Fruit fly (Drosophila melanogaster): Measurements from ENCODE around the gene CecC.

CecC gene

dm6 chr3R:30204004-30204603 is 12.2 kb upstream of the CecC start (continued):
- TF ChIP-seq CG6765 (GFP tag; optimal IDR thresholded peaks at IDR 0.05) (no peak), en (GFP tag; optimal IDR thresholded peaks at IDR 0.05) (no peak), CG16815 (GFP tag; optimal IDR thresholded peaks at IDR 0.05) (no peak), CG17568 (GFP tag; optimal IDR thresholded peaks at IDR 0.05) (no peak), CG2116 (GFP tag; optimal IDR thresholded peaks at IDR 0.05) (no peak), CG7839 (tag; optimal IDR thresholded peaks at IDR 0.05) (no peak), CG9797 (GFP tag; optimal IDR thresholded peaks at IDR 0.05) (no peak), CG33557 (GFP tag; optimal IDR thresholded peaks at IDR 0.05) (no peak), Stat92E (GFP tag; optimal IDR thresholded peaks at IDR 0.05) (no peak), Dek (tag; optimal IDR thresholded peaks at IDR 0.05) (no peak), grn (GFP tag; optimal IDR thresholded peaks at IDR 0.05) (peak; percentile 94), ftz-f1 (GFP tag; optimal IDR thresholded peaks at IDR 0.05) (no peak), ase (GFP tag; IDR thresholded peaks at IDR 0.05) (no peak), corto (GFP tag; optimal IDR thresholded peaks at IDR 0.05) (no peak), az2 (GFP tag; optimal IDR thresholded peaks at IDR 0.05) (no peak), CG17359 (tag; optimal IDR thresholded peaks at IDR 0.05) (no peak), esg (GFP tag; conservative IDR thresholded peaks at IDR 0.05) (no peak), CG34376 (GFP tag; optimal IDR thresholded peaks at IDR 0.05) (peak; percentile 18), CG10462 (GFP tag; optimal IDR thresholded peaks at IDR 0.05) (no peak), ro (GFP tag; IDR thresholded peaks at IDR 0.05) (no peak), vfl (GFP tag; optimal IDR thresholded peaks at IDR 0.05) (no peak), HLHmδ (GFP tag; optimal IDR thresholded peaks at IDR 0.05) (no peak), Lim3 (GFP tag; IDR thresholded peaks at IDR 0.05) (no peak), Usf (GFP tag; optimal IDR thresholded peaks at IDR 0.05) (no peak), CG8089 (GFP tag; optimal IDR thresholded peaks at IDR 0.05) (no peak), ci (GFP tag; IDR thresholded peaks at IDR 0.05) (no peak), stwl (tag; optimal IDR thresholded peaks at IDR 0.05) (no peak), dysf (GFP tag; IDR thresholded peaks at IDR 0.05) (no peak), CG10959 (GFP tag; IDR thresholded peaks at IDR 0.05) (no peak), slbo (GFP tag; IDR thresholded peaks at IDR 0.05) (no peak), CG2202 (tag; optimal IDR thresholded peaks at IDR 0.05) (no peak), CG12219 (GFP tag; optimal IDR thresholded peaks at IDR 0.05) (no peak)

dm6 chr3R:30205946-30206345 is 10.3 kb upstream of the CecC start:
- TF ChIP-seq CG1792 (GFP tag; optimal IDR thresholded peaks at IDR 0.05), result no peak
- TF ChIP-seq Gug (GFP tag; IDR thresholded peaks at IDR 0.05), result no peak
- no peak for TF ChIP-seq Lhr (GFP tag; optimal IDR thresholded peaks at IDR 0.05)
- TF ChIP-seq Dbx (GFP tag; IDR thresholded peaks at IDR 0.05), result peak; percentile 44; the same call in 1 of the 3 replicates
- no peak for TF ChIP-seq Hand (GFP tag; optimal IDR thresholded peaks at IDR 0.05)
- no peak for TF ChIP-seq z (GFP tag; IDR thresholded peaks at IDR 0.05)
- TF ChIP-seq CG4707 (GFP tag; optimal IDR thresholded peaks at IDR 0.05), result no peak
- TF ChIP-seq sug (tag; optimal IDR thresholded peaks at IDR 0.05), result peak; percentile 13
- no peak for TF ChIP-seq Hsf (GFP tag; optimal IDR thresholded peaks at IDR 0.05)
- TF ChIP-seq scrt (GFP tag; optimal IDR thresholded peaks at IDR 0.05), result no peak
- TF ChIP-seq B-H1 (GFP tag; IDR thresholded peaks at IDR 0.05), result no peak
- TF ChIP-seq CG15514 (GFP tag; optimal IDR thresholded peaks at IDR 0.05), result peak; percentile 71
- TF ChIP-seq CG17361 (GFP tag; IDR thresholded peaks at IDR 0.05), result no peak
- TF ChIP-seq sens-2 (GFP tag; IDR thresholded peaks at IDR 0.05), result no peak
- TF ChIP-seq gcm2 (GFP tag; optimal IDR thresholded peaks at IDR 0.05), result no peak
- TF ChIP-seq CG6254 (GFP tag; optimal IDR thresholded peaks at IDR 0.05), result peak; percentile 98
- no peak for TF ChIP-seq CG2116 (GFP tag; optimal IDR thresholded peaks at IDR 0.05)
- no peak for TF ChIP-seq CG10462 (GFP tag; optimal IDR thresholded peaks at IDR 0.05)
- TF ChIP-seq zf30C (GFP tag; optimal IDR thresholded peaks at IDR 0.05), result no peak
- no peak for TF ChIP-seq HHEX (GFP tag; optimal IDR thresholded peaks at IDR 0.05)
- no peak for TF ChIP-seq btn (GFP tag; optimal IDR thresholded peaks at IDR 0.05)
- TF ChIP-seq CG4360 (GFP tag; IDR thresholded peaks at IDR 0.05), result no peak

Measured in whole organism, embryonic.